Worm (Caenorhabditis elegans): ENCODE data around the gene agl-1.

Gene agl-1

DNA sequence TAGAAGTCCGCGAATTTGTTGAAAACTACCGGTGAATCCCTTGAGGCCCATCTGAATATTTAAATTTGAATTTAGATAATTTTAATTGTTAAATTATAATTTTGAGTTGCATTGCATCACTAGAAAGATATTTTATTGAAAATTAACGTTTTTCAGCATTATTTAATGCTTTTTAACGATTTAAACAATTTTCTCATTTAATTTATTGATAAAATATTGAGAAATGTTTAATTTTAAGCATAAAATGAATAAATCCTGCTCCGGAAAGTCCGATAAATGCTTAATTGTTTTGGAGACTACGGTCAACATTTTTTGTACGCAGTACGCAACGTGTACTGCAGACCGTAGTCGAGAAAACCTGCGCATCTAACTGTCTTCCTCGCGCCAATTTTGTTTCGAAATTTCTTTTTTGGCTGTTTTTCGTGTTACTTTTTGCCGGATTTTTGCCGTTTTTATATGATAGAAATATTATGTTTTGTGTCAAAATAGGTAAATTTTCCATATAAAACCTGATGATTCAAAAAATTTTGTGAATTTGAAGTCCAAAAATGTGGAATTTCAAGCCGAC, 8.5 kb downstream of the agl-1 start, which contains the start of the genes Y54G11A.17, lin-7 and elof-1 (continued):
- 0 out of 2 replicates have a peak, but pooled peaks have one; percentile 14 for TF ChIP-seq php-3 (GFP tag; IDR thresholded peaks at IDR 0.05)
- peak; percentile 71 for TF ChIP-seq arid-1 (GFP tag; conservative IDR thresholded peaks at IDR 0.05)
- no peak for TF ChIP-seq zag-1 (tag; optimal IDR thresholded peaks at IDR 0.05)
- TF ChIP-seq T26A8.4 (GFP tag; IDR thresholded peaks at IDR 0.05): peak; percentile 51; the same call in 1 of the 2 replicates
- TF ChIP-seq ZK546.5 (tag; optimal IDR thresholded peaks at IDR 0.05): peak; percentile 46 to 95
- TF ChIP-seq nhr-28 (tag; optimal IDR thresholded peaks at IDR 0.05): peak; percentile 60
- TF ChIP-seq ceh-20 (GFP tag; IDR thresholded peaks at IDR 0.05): peak; percentile 57; the same call in 1 of the 2 replicates
- TF ChIP-seq ctbp-1 (GFP tag; IDR thresholded peaks at IDR 0.05): 0 out of 2 replicates have a peak, but pooled peaks have one; percentile 13
- peak; percentile 83 for TF ChIP-seq nhr-6 (tag; optimal IDR thresholded peaks at IDR 0.05)
- peak; percentile 88 for TF ChIP-seq ama-1 (optimal IDR thresholded peaks at IDR 0.05)
- TF ChIP-seq duxl-1 (tag; optimal IDR thresholded peaks at IDR 0.05; ENCODE audit: poor library complexity): peak; percentile 32
- peak; percentile 88 for TF ChIP-seq aha-1 (tag)
- TF ChIP-seq hif-1 (tag; optimal IDR thresholded peaks at IDR 0.05): peak in 1 of 2 experiments; percentile 85
- TF ChIP-seq Y48G9A.11 (GFP tag; IDR thresholded peaks at IDR 0.05): no peak
- TF ChIP-seq dmd-6 (GFP tag; IDR thresholded peaks at IDR 0.05): peak; percentile 56; the same call in 1 of the 2 replicates
- no peak for TF ChIP-seq mxl-2 (GFP tag; conservative IDR thresholded peaks at IDR 0.05)
- TF ChIP-seq nhr-25 (tag; optimal IDR thresholded peaks at IDR 0.05; ENCODE audit: borderline replicate concordance, insufficient read depth): peak; percentile 65
- TF ChIP-seq jun-1 (tag; optimal IDR thresholded peaks at IDR 0.05): no peak
- TF ChIP-seq aly-2 (tag; optimal IDR thresholded peaks at IDR 0.05): no peak
- TF ChIP-seq hmg-1.1 (GFP tag; IDR thresholded peaks at IDR 0.05): peak; percentile 78
- no peak for TF ChIP-seq Y75B8A.6 (GFP tag; IDR thresholded peaks at IDR 0.05)
- peak; percentile 73 for TF ChIP-seq unc-130 (GFP tag; optimal IDR thresholded peaks at IDR 0.05)
- peak; percentile 74 for TF ChIP-seq ztf-7 (tag; optimal IDR thresholded peaks at IDR 0.05)
- TF ChIP-seq pha-4 (GFP tag; IDR thresholded peaks at IDR 0.05): peak; percentile 31; the same call in 1 of the 2 replicates
- peak; percentile 93 for TF ChIP-seq pha-4 (tag; optimal IDR thresholded peaks at IDR 0.05)
- TF ChIP-seq vab-7 (GFP tag; IDR thresholded peaks at IDR 0.05): peak; percentile 60; the same call in 1 of the 2 replicates
- 0 out of 2 replicates have a peak, but pooled peaks have one; percentile 9 for TF ChIP-seq lin-1 (GFP tag; IDR thresholded peaks at IDR 0.05)
- TF ChIP-seq nhr-42 (GFP tag; IDR thresholded peaks at IDR 0.05): peak; percentile 89
- TF ChIP-seq lsy-2 (tag; optimal IDR thresholded peaks at IDR 0.05): peak; percentile 97 to 100
- TF ChIP-seq ceh-44 (GFP tag; IDR thresholded peaks at IDR 0.05): no peak
- TF ChIP-seq spr-3 (GFP tag; optimal IDR thresholded peaks at IDR 0.05): no peak
- TF ChIP-seq nhr-102 (tag; optimal IDR thresholded peaks at IDR 0.05): peak; percentile 9
- no peak for TF ChIP-seq Y5F2A.4 (GFP tag; optimal IDR thresholded peaks at IDR 0.05)
- TF ChIP-seq lin-13 (GFP tag; optimal IDR thresholded peaks at IDR 0.05): peak; percentile 74
- peak; percentile 76 for TF ChIP-seq rbr-2 (tag; optimal IDR thresholded peaks at IDR 0.05)
- TF ChIP-seq sdz-12 (GFP tag; optimal IDR thresholded peaks at IDR 0.05): no peak
- peak; percentile 78 for TF ChIP-seq fkh-10 (GFP tag; optimal IDR thresholded peaks at IDR 0.05)
- TF ChIP-seq dve-1 (tag; optimal IDR thresholded peaks at IDR 0.05; ENCODE audit: insufficient read depth): peak; percentile 87
- peak; percentile 88 for TF ChIP-seq nhr-11 (tag; optimal IDR thresholded peaks at IDR 0.05)
- TF ChIP-seq nhr-48 (tag; optimal IDR thresholded peaks at IDR 0.05): peak; percentile 1
- TF ChIP-seq lin-38 (GFP tag; IDR thresholded peaks at IDR 0.05): peak; percentile 83
- TF ChIP-seq F44E2.7 (GFP tag; IDR thresholded peaks at IDR 0.05): no peak

All from whole organism, L4 larva.